Fruit fly (Drosophila melanogaster): ENCODE results near the gene bif.
A peak's percentile ranks its signal among the peaks of the same experiment; 100 is the strongest.

The bif gene

DNA sequence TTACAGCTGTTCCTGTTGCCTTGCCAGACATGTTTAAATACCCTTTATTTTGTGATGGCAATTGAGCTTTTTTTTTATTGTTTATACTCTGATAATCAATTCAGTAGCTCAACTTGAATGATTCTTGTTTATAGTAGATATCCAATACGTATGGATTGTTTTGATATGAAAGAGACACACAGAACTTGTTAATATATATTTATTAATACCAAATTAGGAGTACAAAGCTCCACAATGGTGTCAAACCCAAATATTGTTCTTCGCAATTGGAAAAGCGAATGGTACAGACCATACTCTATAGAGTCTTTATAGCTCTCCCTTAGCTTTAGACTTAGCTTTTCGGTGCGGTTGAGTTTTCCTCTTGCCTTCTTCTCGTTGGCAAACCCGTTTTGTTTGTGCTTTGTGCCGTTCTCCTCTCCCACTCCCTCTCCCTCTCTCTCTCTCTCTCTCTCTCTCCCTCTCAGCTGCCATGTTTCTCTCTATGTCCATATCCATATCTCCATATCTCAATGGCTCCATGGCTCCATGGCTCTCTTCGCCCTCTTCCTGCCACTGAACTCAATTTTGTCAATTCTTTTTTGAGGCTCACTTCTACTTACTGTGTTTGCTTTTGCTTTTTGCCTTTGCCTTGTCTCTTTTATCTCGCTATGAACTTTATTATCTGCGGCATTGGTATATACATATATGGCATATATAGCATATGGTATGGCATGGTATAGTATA is 7.3 kb downstream of the bif start (continued):
- TF ChIP-seq Bdp1 (GFP tag; optimal IDR thresholded peaks at IDR 0.05) (no peak), wdn (GFP tag; IDR thresholded peaks at IDR 0.05) (no peak), CG6654 (GFP tag; optimal IDR thresholded peaks at IDR 0.05) (no peak), tin (GFP tag; optimal IDR thresholded peaks at IDR 0.05) (no peak), CG31441 (GFP tag; IDR thresholded peaks at IDR 0.05) (no peak), CG10147 (GFP tag; optimal IDR thresholded peaks at IDR 0.05) (peak; percentile 41), twi (tag; optimal IDR thresholded peaks at IDR 0.05) (no peak), Poxn (GFP tag; IDR thresholded peaks at IDR 0.05) (no peak), hbn (GFP tag; IDR thresholded peaks at IDR 0.05; ENCODE audit: partially characterized antibody) (no peak), zfh2 (GFP tag; optimal IDR thresholded peaks at IDR 0.05) (no peak), CG15269 (tag; optimal IDR thresholded peaks at IDR 0.05) (peak; percentile 55), CG17328 (GFP tag; IDR thresholded peaks at IDR 0.05) (0 out of 2 replicates have a peak, but pooled peaks have one; percentile 4), CG11398 (GFP tag; optimal IDR thresholded peaks at IDR 0.05) (peak; percentile 33), CG11456 (GFP tag; IDR thresholded peaks at IDR 0.05) (no peak), croc (GFP tag; conservative IDR thresholded peaks at IDR 0.05) (no peak), usp (GFP tag; optimal IDR thresholded peaks at IDR 0.05) (no peak), Dek (tag; optimal IDR thresholded peaks at IDR 0.05) (no peak), al (GFP tag; IDR thresholded peaks at IDR 0.05) (no peak), toy (GFP tag; IDR thresholded peaks at IDR 0.05) (no peak), ATbp (GFP tag; optimal IDR thresholded peaks at IDR 0.05) (peak; percentile 73), CG12236 (GFP tag; optimal IDR thresholded peaks at IDR 0.05) (peak; percentile 4), Drgx (GFP tag; IDR thresholded peaks at IDR 0.05) (peak; percentile 11; the same call in 1 of the 2 replicates), Abd-B (GFP tag; optimal IDR thresholded peaks at IDR 0.05) (no peak), lilli (GFP tag; optimal IDR thresholded peaks at IDR 0.05) (peak; percentile 14), z (GFP tag; IDR thresholded peaks at IDR 0.05) (peak; percentile 65; the same call in 2 of the 3 replicates), C15 (GFP tag; IDR thresholded peaks at IDR 0.05) (no peak), CG8290 (GFP tag; optimal IDR thresholded peaks at IDR 0.05) (no peak), CG8290 (tag; optimal IDR thresholded peaks at IDR 0.05) (peak in 1 of 2 experiments; percentile 42), Chrac-16 (GFP tag; optimal IDR thresholded peaks at IDR 0.05) (no peak), MTF-1 (GFP tag; optimal IDR thresholded peaks at IDR 0.05; ENCODE audit: borderline replicate concordance) (peak; percentile 71), CG17912 (GFP tag; optimal IDR thresholded peaks at IDR 0.05) (no peak), CG12769 (tag; optimal IDR thresholded peaks at IDR 0.05) (peak; percentile 19), CG10462 (GFP tag; optimal IDR thresholded peaks at IDR 0.05) (no peak), Meics (GFP tag; optimal IDR thresholded peaks at IDR 0.05) (peak; percentile 49), HLH4C (GFP tag; IDR thresholded peaks at IDR 0.05; ENCODE audit: partially characterized antibody) (no peak), CG4854 (GFP tag; optimal IDR thresholded peaks at IDR 0.05) (peak; percentile 15), Atf3 (GFP tag; optimal IDR thresholded peaks at IDR 0.05) (no peak), sisA (GFP tag; IDR thresholded peaks at IDR 0.05) (no peak), YL-1 (GFP tag; optimal IDR thresholded peaks at IDR 0.05) (peak; percentile 41), CG2678 (tag; optimal IDR thresholded peaks at IDR 0.05) (peak; percentile 59), Dref (GFP tag; IDR thresholded peaks at IDR 0.05) (no peak), CG15696 (tag; optimal IDR thresholded peaks at IDR 0.05) (no peak), h (optimal IDR thresholded peaks at IDR 0.05) (no peak), seq (GFP tag; IDR thresholded peaks at IDR 0.05) (no peak; the same call in 1 of the 2 replicates), cg (GFP tag; optimal IDR thresholded peaks at IDR 0.05) (peak; percentile 24), Sry-β (GFP tag; optimal IDR thresholded peaks at IDR 0.05) (peak; percentile 25), lbe (GFP tag; optimal IDR thresholded peaks at IDR 0.05) (no peak), CG2199 (GFP tag; IDR thresholded peaks at IDR 0.05) (no peak), CG16779 (GFP tag; IDR thresholded peaks at IDR 0.05) (no peak), CG8924 (tag; optimal IDR thresholded peaks at IDR 0.05) (peak; percentile 56), Nf-YA (GFP tag; IDR thresholded peaks at IDR 0.05) (0 out of 2 replicates have a peak, but pooled peaks have one; percentile 29)

All from whole organism, embryonic.